Fruit fly (Drosophila melanogaster): ENCODE measurements around the gene CG42780.

CG42780 gene

DNA sequence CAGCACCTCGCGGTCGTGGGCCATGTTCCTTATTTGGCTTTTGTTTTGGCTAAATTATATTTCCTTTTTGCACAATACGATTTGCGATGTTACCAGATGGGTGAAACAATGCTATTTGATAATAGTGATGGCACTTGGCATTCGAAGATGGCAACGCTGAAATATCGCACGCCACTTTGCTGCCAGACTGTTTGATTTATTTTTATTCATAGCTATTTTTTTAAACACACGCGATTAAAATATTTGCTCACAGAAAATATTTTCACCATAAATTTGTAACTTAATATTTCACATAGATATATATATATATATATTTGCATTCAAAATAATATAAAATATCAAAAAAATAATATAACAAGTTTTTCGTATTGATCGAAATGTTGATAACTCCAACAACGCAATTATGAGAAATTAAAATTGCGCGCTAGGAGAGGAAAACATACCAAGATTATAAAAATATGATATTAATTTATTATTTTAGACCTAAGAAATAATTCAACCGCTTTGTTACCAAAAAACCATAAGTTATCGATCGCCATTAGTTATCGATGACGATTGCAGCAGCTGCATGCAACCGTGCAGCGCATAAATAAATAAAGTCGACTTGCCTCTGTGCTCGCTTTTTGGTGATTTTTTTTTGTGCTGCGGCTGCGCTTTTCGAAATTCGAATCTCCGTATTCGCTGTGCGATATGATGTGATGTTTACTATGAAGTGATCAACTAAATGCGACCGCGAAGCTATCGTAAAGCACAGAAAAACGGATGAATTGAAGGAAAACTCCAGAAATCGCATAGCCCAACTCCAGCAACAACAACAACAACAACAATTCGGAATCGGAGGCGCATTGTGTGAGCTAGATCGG, 8.1 kb downstream of the CG42780 start, which contains the start of the genes Atg5 and Dok (continued):
- TF ChIP-seq CG3847 (GFP tag; IDR thresholded peaks at IDR 0.05) (peak; percentile 82), CG7786 (GFP tag; optimal IDR thresholded peaks at IDR 0.05) (no peak), Fer3 (tag; optimal IDR thresholded peaks at IDR 0.05) (no peak), CG11504 (tag; optimal IDR thresholded peaks at IDR 0.05) (peak; percentile 45), CG17802 (tag; optimal IDR thresholded peaks at IDR 0.05) (no peak), CG10366 (GFP tag; IDR thresholded peaks at IDR 0.05) (peak; percentile 14; the same call in 1 of the 2 replicates), pros (GFP tag; optimal IDR thresholded peaks at IDR 0.05) (no peak), Vsx1 (GFP tag; optimal IDR thresholded peaks at IDR 0.05) (no peak), E2f2 (GFP tag; IDR thresholded peaks at IDR 0.05) (peak; percentile 32; the same call in 1 of the 2 replicates), sqz (GFP tag; optimal IDR thresholded peaks at IDR 0.05) (peak; percentile 24), MESR4 (GFP tag; optimal IDR thresholded peaks at IDR 0.05) (peak; percentile 83), CG9932 (GFP tag; IDR thresholded peaks at IDR 0.05) (peak; percentile 70), Asciz (GFP tag; optimal IDR thresholded peaks at IDR 0.05) (peak; percentile 38), vfl (GFP tag; optimal IDR thresholded peaks at IDR 0.05) (no peak), ase (GFP tag; IDR thresholded peaks at IDR 0.05) (no peak), CG33213 (GFP tag; optimal IDR thresholded peaks at IDR 0.05) (peak; percentile 29), MBD-R2 (GFP tag; IDR thresholded peaks at IDR 0.05) (peak; percentile 63), CG12155 (GFP tag; optimal IDR thresholded peaks at IDR 0.05) (no peak), cas (GFP tag; IDR thresholded peaks at IDR 0.05) (no peak), CG10431 (GFP tag; optimal IDR thresholded peaks at IDR 0.05) (no peak), Rx (GFP tag; IDR thresholded peaks at IDR 0.05) (no peak), bcd (GFP tag; optimal IDR thresholded peaks at IDR 0.05) (peak; percentile 19), MTF-1 (GFP tag; optimal IDR thresholded peaks at IDR 0.05; ENCODE audit: borderline replicate concordance) (no peak), ash1 (GFP tag; optimal IDR thresholded peaks at IDR 0.05) (no peak), lab (GFP tag; optimal IDR thresholded peaks at IDR 0.05) (peak; percentile 31), ab (GFP tag; optimal IDR thresholded peaks at IDR 0.05) (no peak), trem (tag; optimal IDR thresholded peaks at IDR 0.05) (peak; percentile 54), Gug (GFP tag; IDR thresholded peaks at IDR 0.05) (peak; percentile 45; the same call in 2 of the 4 replicates), fd3F (GFP tag; optimal IDR thresholded peaks at IDR 0.05) (no peak), sima (GFP tag; optimal IDR thresholded peaks at IDR 0.05) (no peak), Oli (tag; optimal IDR thresholded peaks at IDR 0.05) (no peak), CG5245 (GFP tag; optimal IDR thresholded peaks at IDR 0.05) (no peak), lmd (GFP tag; IDR thresholded peaks at IDR 0.05) (no peak; the same call in 1 of the 2 replicates), esg (GFP tag; conservative IDR thresholded peaks at IDR 0.05) (no peak), Lim3 (GFP tag; IDR thresholded peaks at IDR 0.05) (no peak), NC2α (GFP tag; optimal IDR thresholded peaks at IDR 0.05) (no peak), Bdp1 (GFP tag; optimal IDR thresholded peaks at IDR 0.05) (no peak), dysf (GFP tag; IDR thresholded peaks at IDR 0.05) (no peak), CG4730 (GFP tag; IDR thresholded peaks at IDR 0.05) (no peak), pnt (GFP tag; optimal IDR thresholded peaks at IDR 0.05) (no peak), CG1647 (GFP tag; optimal IDR thresholded peaks at IDR 0.05) (no peak), sim (GFP tag; IDR thresholded peaks at IDR 0.05) (no peak), CG8388 (GFP tag; optimal IDR thresholded peaks at IDR 0.05) (no peak), stwl (tag; optimal IDR thresholded peaks at IDR 0.05) (peak; percentile 78), CG6765 (GFP tag; optimal IDR thresholded peaks at IDR 0.05) (no peak), Eip74EF (GFP tag; optimal IDR thresholded peaks at IDR 0.05) (no peak), oc (tag; optimal IDR thresholded peaks at IDR 0.05) (no peak), ara (GFP tag; IDR thresholded peaks at IDR 0.05) (no peak), Max (GFP tag; optimal IDR thresholded peaks at IDR 0.05) (no peak), repo (GFP tag; optimal IDR thresholded peaks at IDR 0.05) (no peak)
